Worm (Caenorhabditis elegans) whole organism, L2 larva: ENCODE results near the gene rhr-2.

Source experiments
- C34F6.9 ChIP-seq: fragments of 150-350 bp; optimal IDR thresholded peaks from 2 replicates; lab custom pipeline; 2014; ENCODE audit warnings: missing biosample characterization, missing genetic modification characterization
- lin-13 ChIP-seq: fragments of 150-350 bp; optimal IDR thresholded peaks from 2 replicates; lab custom pipeline; 2014; ENCODE audit warnings: missing biosample characterization, missing genetic modification reagents, missing genetic modification characterization
- lin-39 ChIP-seq: fragments of 150-350 bp; optimal IDR thresholded peaks from 2 replicates; lab custom pipeline; 2014; ENCODE audit warnings: missing biosample characterization, missing genetic modification reagents, missing genetic modification characterization
- mbf-1 ChIP-seq: sonication (generic microtip); optimal IDR thresholded peaks from 2 replicates; lab custom pipeline; 2017; ENCODE audit warnings: missing biosample characterization, missing genetic modification characterization
- sma-3 ChIP-seq: sonication (generic microtip); optimal IDR thresholded peaks from 2 replicates; lab custom pipeline; 2016; ENCODE audit warnings: missing genetic modification reagents, missing genetic modification characterization, missing compliant biosample characterization
- sma-9 ChIP-seq, 2 experiments: fragments of 150-350 bp in 1 of 2; sonication (generic microtip) in 1 of 2; optimal IDR thresholded peaks; 2 replicates each; lab custom pipeline; 2014 to 2016; ENCODE audit warnings: missing genetic modification characterization in 2 of 2, mild to moderate bottlenecking in 1 of 2, missing biosample characterization in 1 of 2, missing compliant biosample characterization in 1 of 2, missing genetic modification reagents in 1 of 2, moderate library complexity in 1 of 2
- unc-39 ChIP-seq: fragments of 150-350 bp; optimal IDR thresholded peaks from 2 replicates; lab custom pipeline; 2014; ENCODE audit warnings: missing biosample characterization, missing genetic modification characterization

DNA sequence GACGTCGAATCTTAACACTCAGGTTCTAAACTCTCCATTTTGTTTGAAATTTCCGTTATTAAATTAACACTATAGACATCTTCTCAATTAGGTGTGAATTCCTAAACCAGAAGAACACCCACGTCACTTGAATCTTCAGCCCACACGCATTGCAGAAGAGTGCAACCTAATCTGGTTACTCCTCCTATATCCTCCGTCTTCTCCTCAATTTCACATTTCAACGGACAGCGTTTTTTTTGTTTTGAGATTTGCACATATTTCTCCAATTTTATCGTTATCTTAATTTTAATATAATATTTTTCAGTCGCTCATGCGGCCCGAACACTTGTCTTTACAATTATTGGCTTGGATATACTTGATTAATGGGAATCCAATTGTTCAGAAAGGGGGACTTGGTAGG, 27.4 kb upstream of the rhr-2 start, which contains the start of gene smoc-1:
- no peak for TF ChIP-seq unc-39 (tag; lab: Kevin White, UChicago)
- no peak for TF ChIP-seq sma-3 (GFP tag; lab: Kevin White, UChicago)
- no peak for TF ChIP-seq mbf-1 (tag; lab: Kevin White, UChicago)
- no peak for TF ChIP-seq sma-9 (GFP tag; optimal IDR thresholded peaks at IDR 0.05; lab: Kevin White, UChicago)
- no peak for TF ChIP-seq sma-9 (tag; optimal IDR thresholded peaks at IDR 0.05; lab: Kevin White, UChicago)
- no peak for TF ChIP-seq lin-13 (GFP tag; lab: Kevin White, UChicago)
- TF ChIP-seq C34F6.9 (tag; lab: Kevin White, UChicago) = no peak
- TF ChIP-seq lin-39 (tag; lab: Kevin White, UChicago) = no peak
